Fruit fly (Drosophila melanogaster) Kc167 (cell line): ENCODE results near the gene TFAM.

ENCODE experiments used
- Myc ChIP-seq: fragments of >200 bp; optimal IDR thresholded peaks from 2 replicates; lab custom pipeline; 2017; ENCODE audit warnings: missing external identifiers
- Sin3A ChIP-seq: fragments of >200 bp; optimal IDR thresholded peaks from 2 replicates; lab custom pipeline; 2018; ENCODE audit warnings: missing external identifiers
- h ChIP-seq: fragments of >200 bp; optimal IDR thresholded peaks from 3 replicates; lab custom pipeline; 2018; ENCODE audit warnings: missing external identifiers
- insv ChIP-seq: fragments of >200 bp; optimal IDR thresholded peaks from 3 replicates; lab custom pipeline; 2018; ENCODE audit warnings: missing external identifiers
- psq ChIP-seq: fragments of >200 bp; optimal IDR thresholded peaks from 2 replicates; lab custom pipeline; 2017; ENCODE audit warnings: missing external identifiers
- ttk ChIP-seq: sonication (Bioruptor generic); optimal IDR thresholded peaks from 2 replicates; lab custom pipeline; 2017; ENCODE audit warnings: missing external identifiers

DNA sequence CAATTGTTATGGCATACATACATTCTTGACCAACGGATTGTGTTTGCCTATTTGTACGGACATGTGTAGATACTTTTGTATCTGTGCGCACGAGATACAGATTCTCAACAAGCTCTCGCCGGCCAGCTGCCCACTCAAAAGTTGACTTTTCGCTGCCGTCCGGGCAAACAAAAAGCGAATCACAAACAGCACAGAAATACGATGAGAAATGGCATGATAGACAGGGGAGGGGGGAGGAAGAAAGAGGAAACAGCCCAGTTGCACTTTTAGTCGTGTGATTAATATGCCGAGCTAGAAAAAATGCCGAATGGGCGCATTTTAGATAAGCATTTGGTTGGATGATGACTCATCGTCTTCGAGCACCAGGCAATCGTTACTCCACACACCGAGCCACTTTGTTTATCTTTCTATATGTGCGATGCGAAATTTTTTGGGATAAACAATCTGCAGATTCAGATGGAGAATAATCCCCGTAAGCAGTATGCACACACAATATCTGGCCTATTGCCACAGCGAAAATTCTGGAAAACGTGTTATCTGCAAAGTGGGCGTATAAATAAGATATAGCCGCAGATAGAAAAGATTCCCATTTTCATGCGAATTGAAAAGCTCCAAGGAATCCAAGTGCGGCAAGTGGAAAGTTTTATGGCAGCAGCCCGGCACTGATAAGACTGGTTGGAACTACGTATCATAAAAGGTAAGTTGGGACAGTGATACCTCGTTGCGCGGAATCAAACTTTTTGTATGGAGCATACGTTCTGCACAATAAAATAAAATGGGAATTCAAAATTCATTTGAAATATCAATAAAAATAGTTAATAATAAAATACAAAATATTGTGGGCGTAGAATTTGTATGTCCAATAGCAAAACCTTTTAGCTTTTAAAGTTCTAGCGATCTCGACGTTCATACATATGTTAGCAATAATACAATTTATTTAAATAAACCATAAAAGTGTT, 29.9 kb downstream of the TFAM start:
- TF ChIP-seq psq (no peak), h (lab: Kevin White, UChicago) (no peak), Sin3A (lab: Kevin White, UChicago) (no peak), insv (lab: Kevin White, UChicago) (no peak), ttk (lab: Kevin White, UChicago) (no peak), Myc (no peak)
